Worm (Caenorhabditis elegans) whole organism, L1 larva: Measurements from ENCODE around the gene prx-19.

Experiments
- C04F5.9 ChIP-seq: sonication (generic microtip); optimal IDR thresholded peaks from 2 replicates; lab custom pipeline; 2016; ENCODE audit warnings: missing genetic modification characterization, missing compliant biosample characterization
- C16A3.4 ChIP-seq: fragments of 150-350 bp; optimal IDR thresholded peaks from 2 replicates; lab custom pipeline; 2014; ENCODE audit warnings: missing biosample characterization, missing genetic modification characterization
- C34B4.2 ChIP-seq: sonication (generic microtip); optimal IDR thresholded peaks from 2 replicates; lab custom pipeline; 2017; ENCODE audit warnings: mild to moderate bottlenecking, missing genetic modification characterization, missing compliant biosample characterization
- F16B12.6 ChIP-seq: fragments of 150-350 bp; optimal IDR thresholded peaks from 2 replicates; lab custom pipeline; 2014; ENCODE audit warnings: missing biosample characterization, missing genetic modification characterization
- Y116A8C.19 ChIP-seq: sonication (generic microtip); optimal IDR thresholded peaks from 2 replicates; lab custom pipeline; 2016; ENCODE audit warnings: missing compliant biosample characterization, missing genetic modification characterization, borderline replicate concordance
- blmp-1 ChIP-seq: fragments of 150-350 bp; optimal IDR thresholded peaks from 2 replicates; lab custom pipeline; 2014; ENCODE audit warnings: missing biosample characterization, missing genetic modification characterization
- ceh-63 ChIP-seq: fragments of 200-800 bp; sonication (Bioruptor generic); optimal IDR thresholded peaks from 2 replicates; lab custom pipeline; 2018; ENCODE audit warnings: mild to moderate bottlenecking, missing genetic modification characterization, missing compliant biosample characterization
- ceh-8 ChIP-seq: fragments of 200-800 bp; sonication (Bioruptor generic); optimal IDR thresholded peaks from 2 replicates; lab custom pipeline; 2018; ENCODE audit warnings: mild to moderate bottlenecking, missing genetic modification characterization, moderate library complexity, missing compliant biosample characterization
- ceh-82 ChIP-seq, 3 experiments: fragments of 150-350 bp in 1 of 3; sonication (generic microtip) in 2 of 3; optimal IDR thresholded peaks; 2 replicates each; lab custom pipeline; 2014 to 2017; ENCODE audit warnings: missing biosample characterization in 3 of 3, missing genetic modification characterization in 3 of 3
- ces-1 ChIP-seq: fragments of 150-350 bp; optimal IDR thresholded peaks from 2 replicates; lab custom pipeline; 2014; ENCODE audit warnings: missing biosample characterization, missing genetic modification reagents, missing genetic modification characterization
- dpl-1 ChIP-seq, 3 experiments: fragments of 150-350 bp in 2 of 3; sonication (generic microtip) in 1 of 3; optimal IDR thresholded peaks; 2 replicates each; lab custom pipeline; 2014 to 2017; ENCODE audit warnings: missing biosample characterization in 3 of 3, missing genetic modification characterization in 3 of 3, missing genetic modification reagents in 3 of 3
- dsc-1 ChIP-seq: sonication (generic microtip); optimal IDR thresholded peaks from 2 replicates; lab custom pipeline; 2016; ENCODE audit warnings: mild to moderate bottlenecking, missing genetic modification characterization, missing compliant biosample characterization
- efl-3 ChIP-seq: fragments of 200-800 bp; sonication (Bioruptor generic); optimal IDR thresholded peaks from 2 replicates; lab custom pipeline; 2018; ENCODE audit warnings: mild to moderate bottlenecking, missing genetic modification characterization, missing compliant biosample characterization
- egl-27 ChIP-seq, 2 experiments: fragments of 150-350 bp in 1 of 2; sonication (generic microtip); optimal IDR thresholded peaks; 3 replicates each; lab custom pipeline; 2017 to 2018; ENCODE audit warnings: missing biosample characterization in 2 of 2, missing genetic modification characterization in 2 of 2, missing genetic modification reagents in 2 of 2
- elt-2 ChIP-seq: sonication (generic microtip); optimal IDR thresholded peaks from 2 replicates; lab custom pipeline; 2016; ENCODE audit warnings: missing genetic modification characterization, mild to moderate bottlenecking, inconsistent platforms, missing compliant biosample characterization, missing genetic modification reagents
- elt-3 ChIP-seq, 6 experiments: fragments of 150-350 bp in 1 of 6; sonication (generic microtip); optimal IDR thresholded peaks; 2 replicates each; lab custom pipeline; 2017 to 2018; ENCODE audit warnings: missing biosample characterization in 6 of 6, missing genetic modification characterization in 6 of 6, inconsistent platforms in 1 of 6
- fkh-10 ChIP-seq: sonication (generic microtip); optimal IDR thresholded peaks from 2 replicates; lab custom pipeline; 2017; ENCODE audit warnings: missing biosample characterization, missing genetic modification reagents, missing genetic modification characterization
- fkh-8 ChIP-seq: sonication (generic microtip); optimal IDR thresholded peaks from 2 replicates; lab custom pipeline; 2016; ENCODE audit warnings: mild to moderate bottlenecking, missing genetic modification characterization, missing compliant biosample characterization
- fos-1 ChIP-seq: fragments of 150-350 bp; optimal IDR thresholded peaks from 2 replicates; lab custom pipeline; 2014; ENCODE audit warnings: missing biosample characterization, missing genetic modification characterization
- grh-1 ChIP-seq: fragments of 200-800 bp; sonication (Bioruptor generic); IDR thresholded peaks from 2 replicates; pipeline ENCODE4 v1.3.6; 2022; ENCODE audit warnings: missing genetic modification reagents, missing genetic modification characterization, missing compliant biosample characterization
- hlh-17 ChIP-seq: fragments of 200-800 bp; sonication (Bioruptor generic); optimal IDR thresholded peaks from 2 replicates; lab custom pipeline; 2018; ENCODE audit warnings: missing genetic modification characterization, mild to moderate bottlenecking, missing compliant biosample characterization, moderate library complexity, borderline replicate concordance
- isw-1 ChIP-seq: fragments of 200-800 bp; sonication (Bioruptor generic); IDR thresholded peaks from 2 replicates; pipeline ENCODE4 v1.3.6; 2022; ENCODE audit warnings: missing genetic modification characterization, missing compliant biosample characterization
- jun-1 ChIP-seq: fragments of 150-350 bp; optimal IDR thresholded peaks from 2 replicates; lab custom pipeline; 2014; ENCODE audit warnings: missing biosample characterization, missing genetic modification reagents, missing genetic modification characterization
- lin-13 ChIP-seq: fragments of 150-350 bp; optimal IDR thresholded peaks from 2 replicates; lab custom pipeline; 2014; ENCODE audit warnings: missing biosample characterization, missing genetic modification reagents, missing genetic modification characterization
- lin-14 ChIP-seq: fragments of 200-800 bp; sonication (Bioruptor generic); optimal IDR thresholded peaks from 2 replicates; lab custom pipeline; 2018; ENCODE audit warnings: mild to moderate bottlenecking, missing genetic modification characterization, moderate library complexity, missing compliant biosample characterization
- lin-15B ChIP-seq: fragments of 150-350 bp; sonication (generic microtip); optimal IDR thresholded peaks from 3 replicates; lab custom pipeline; 2014; ENCODE audit warnings: missing biosample characterization, missing genetic modification characterization
- lin-35 ChIP-seq, 2 experiments: fragments of 150-350 bp; optimal IDR thresholded peaks; 2 replicates each; lab custom pipeline; 2014; ENCODE audit warnings: missing biosample characterization in 2 of 2, missing genetic modification characterization in 2 of 2, missing genetic modification reagents in 2 of 2
- lin-39 ChIP-seq: fragments of 150-350 bp; optimal IDR thresholded peaks from 2 replicates; lab custom pipeline; 2014; ENCODE audit warnings: missing biosample characterization, missing genetic modification reagents, missing genetic modification characterization
- lsy-2 ChIP-seq, 2 experiments: fragments of 150-350 bp; optimal IDR thresholded peaks; 2 replicates each; lab custom pipeline; 2014; ENCODE audit warnings: missing biosample characterization in 2 of 2, missing genetic modification characterization in 2 of 2
- mab-9 ChIP-seq: fragments of 200-800 bp; sonication (Bioruptor generic); IDR thresholded peaks from 2 replicates; pipeline ENCODE4 v1.3.6; 2022; ENCODE audit warnings: missing genetic modification reagents, missing genetic modification characterization, missing compliant biosample characterization
- mdl-1 ChIP-seq, 2 experiments: fragments of 150-350 bp; optimal IDR thresholded peaks; 2 replicates each; lab custom pipeline; 2014 to 2017; ENCODE audit warnings: missing biosample characterization in 2 of 2, missing genetic modification characterization in 2 of 2, inconsistent platforms in 1 of 2
- mep-1 ChIP-seq: fragments of 150-350 bp; optimal IDR thresholded peaks from 2 replicates; lab custom pipeline; 2014; ENCODE audit warnings: missing biosample characterization, missing genetic modification characterization
- nhr-11 ChIP-seq: fragments of 150-350 bp; optimal IDR thresholded peaks from 2 replicates; lab custom pipeline; 2014; ENCODE audit warnings: missing biosample characterization, missing genetic modification characterization
- nhr-12 ChIP-seq: sonication (generic microtip); optimal IDR thresholded peaks from 2 replicates; lab custom pipeline; 2017; ENCODE audit warnings: missing biosample characterization, missing genetic modification characterization
- nhr-28 ChIP-seq: fragments of 150-350 bp; optimal IDR thresholded peaks from 2 replicates; lab custom pipeline; 2014; ENCODE audit warnings: missing biosample characterization, missing genetic modification characterization
- nhr-47 ChIP-seq: sonication (generic microtip); optimal IDR thresholded peaks from 2 replicates; lab custom pipeline; 2016; ENCODE audit warnings: mild to moderate bottlenecking, missing genetic modification characterization, moderate library complexity, missing compliant biosample characterization
- nhr-71 ChIP-seq: sonication (generic microtip); optimal IDR thresholded peaks from 2 replicates; lab custom pipeline; 2016; ENCODE audit warnings: mild to moderate bottlenecking, missing genetic modification characterization, moderate library complexity, missing compliant biosample characterization
- nhr-76 ChIP-seq: sonication (generic microtip); optimal IDR thresholded peaks from 2 replicates; lab custom pipeline; 2017; ENCODE audit warnings: missing biosample characterization, missing genetic modification characterization
- nhr-77 ChIP-seq: fragments of 150-350 bp; optimal IDR thresholded peaks from 2 replicates; lab custom pipeline; 2014; ENCODE audit warnings: missing biosample characterization, missing genetic modification characterization
- nhr-84 ChIP-seq: sonication (generic microtip); optimal IDR thresholded peaks from 2 replicates; lab custom pipeline; 2017; ENCODE audit warnings: missing biosample characterization, missing genetic modification characterization
- nhr-85 ChIP-seq: sonication (generic microtip); peaks from one replicate; lab custom pipeline; 2016; ENCODE audit warnings: missing genetic modification characterization, inconsistent platforms, missing compliant biosample characterization
- nhr-90 ChIP-seq: sonication (generic microtip); optimal IDR thresholded peaks from 2 replicates; lab custom pipeline; 2016; ENCODE audit warnings: mild to moderate bottlenecking, missing genetic modification characterization, missing compliant biosample characterization; ENCODE audit not compliant: poor library complexity
- pax-3 ChIP-seq: fragments of 200-800 bp; sonication (Bioruptor generic); optimal IDR thresholded peaks from 2 replicates; lab custom pipeline; 2018; ENCODE audit warnings: mild to moderate bottlenecking, missing genetic modification characterization, moderate library complexity, missing compliant biosample characterization
- rnt-1 ChIP-seq: sonication (generic microtip); optimal IDR thresholded peaks from 2 replicates; lab custom pipeline; 2016; ENCODE audit warnings: mild to moderate bottlenecking, missing genetic modification characterization, moderate library complexity, missing compliant biosample characterization
- skn-1 ChIP-seq: fragments of 150-350 bp; optimal IDR thresholded peaks from 2 replicates; lab custom pipeline; 2014; ENCODE audit warnings: missing biosample characterization, missing genetic modification characterization
- snu-23 ChIP-seq: sonication (generic microtip); optimal IDR thresholded peaks from 2 replicates; lab custom pipeline; 2016; ENCODE audit warnings: missing genetic modification characterization, missing compliant biosample characterization
- sox-4 ChIP-seq: sonication (generic microtip); optimal IDR thresholded peaks from 2 replicates; lab custom pipeline; 2016; ENCODE audit warnings: missing genetic modification characterization, missing compliant biosample characterization
- sptf-1 ChIP-seq: fragments of 150-350 bp; optimal IDR thresholded peaks from 2 replicates; lab custom pipeline; 2014; ENCODE audit warnings: missing biosample characterization, missing genetic modification characterization
- tbx-2 ChIP-seq: sonication (generic microtip); optimal IDR thresholded peaks from 2 replicates; lab custom pipeline; 2016; ENCODE audit warnings: missing genetic modification characterization, missing compliant biosample characterization
- unc-130 ChIP-seq: fragments of 150-350 bp; optimal IDR thresholded peaks from 2 replicates; lab custom pipeline; 2017; ENCODE audit warnings: missing biosample characterization, missing genetic modification characterization, inconsistent platforms
- unc-86 ChIP-seq: sonication (generic microtip); optimal IDR thresholded peaks from 2 replicates; lab custom pipeline; 2016; ENCODE audit warnings: missing genetic modification characterization, missing compliant biosample characterization
- ztf-11 ChIP-seq, 2 experiments: sonication (generic microtip); optimal IDR thresholded peaks; 2 replicates each; lab custom pipeline; 2016 to 2017; ENCODE audit warnings: missing genetic modification characterization in 2 of 2, missing biosample characterization in 1 of 2, missing compliant biosample characterization in 1 of 2

prx-19 gene

DNA sequence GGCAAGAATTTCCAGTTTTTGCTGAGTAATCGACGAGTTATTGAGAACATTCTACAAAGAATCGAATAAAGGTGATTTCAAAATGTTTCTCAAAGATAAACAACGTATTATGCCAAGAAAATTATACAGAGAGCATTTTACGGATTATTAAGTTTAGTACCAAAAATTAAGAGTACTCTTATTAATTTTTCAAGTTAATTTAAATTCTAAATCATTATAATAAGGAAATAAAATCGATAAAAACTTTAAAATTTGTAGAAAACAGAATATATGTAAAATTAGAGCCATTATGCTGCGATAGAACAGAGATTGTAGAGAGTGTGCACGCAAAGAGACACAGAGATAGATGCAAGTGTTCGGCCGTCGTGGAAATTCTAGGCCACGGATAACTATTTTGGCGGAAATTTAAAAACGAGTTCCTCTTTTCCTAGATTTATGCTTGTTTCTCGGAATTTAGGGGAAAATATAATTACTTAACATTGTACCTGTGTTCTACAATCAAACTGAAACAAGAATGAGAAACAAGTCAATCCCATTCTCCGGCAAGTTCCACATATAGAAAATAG is 41.5 kb upstream of the prx-19 start, which contains the start of gene F44E2.9:
Gene F44E2.9 (minus strand): TSS at position 51 of the 566 bp plus-strand sequence.
- TF ChIP-seq lin-15B (tag; lab: Kevin White, UChicago) = peak; percentile 33
- peak in 1 of 2 experiments; percentile 78 for TF ChIP-seq ztf-11 (tag; optimal IDR thresholded peaks at IDR 0.05; lab: Kevin White, UChicago)
- TF ChIP-seq efl-3 (GFP tag; lab: Kevin White, UChicago) = no peak
- TF ChIP-seq sox-4 (tag; lab: Kevin White, UChicago) = no peak
- TF ChIP-seq egl-27 (tag; optimal IDR thresholded peaks at IDR 0.05; lab: Kevin White, UChicago) = no peak
- TF ChIP-seq nhr-28 (tag; lab: Kevin White, UChicago) = no peak
- no peak for TF ChIP-seq fos-1 (tag; lab: Kevin White, UChicago)
- peak; percentile 76 to 86 for TF ChIP-seq lsy-2 (tag; optimal IDR thresholded peaks at IDR 0.05; lab: Kevin White, UChicago)
- TF ChIP-seq skn-1 (tag; lab: Kevin White, UChicago) = peak; percentile 81
- TF ChIP-seq jun-1 (tag; lab: Kevin White, UChicago) = no peak
- no peak for TF ChIP-seq grh-1 (GFP tag; lab: Robert Waterston, UW)
- TF ChIP-seq tbx-2 (tag; lab: Kevin White, UChicago) = peak; percentile 77
- TF ChIP-seq elt-3 (tag; optimal IDR thresholded peaks at IDR 0.05; lab: Kevin White, UChicago) = peak in 1 of 6 experiments; percentile 58
- peak; percentile 2 for TF ChIP-seq Y116A8C.19 (tag; lab: Kevin White, UChicago)
- TF ChIP-seq lin-39 (tag; lab: Kevin White, UChicago) = no peak
- TF ChIP-seq nhr-76 (tag; lab: Kevin White, UChicago) = no peak
- no peak for TF ChIP-seq nhr-84 (tag; lab: Kevin White, UChicago)
- peak; percentile 26 for TF ChIP-seq ceh-8 (GFP tag; lab: Kevin White, UChicago)
- TF ChIP-seq nhr-85 (tag; lab: Kevin White, UChicago) = peak; percentile 81
- TF ChIP-seq C34B4.2 (tag; lab: Kevin White, UChicago) = no peak
- peak; percentile 26 for TF ChIP-seq lin-13 (GFP tag; lab: Kevin White, UChicago)
- no peak for TF ChIP-seq nhr-11 (tag; lab: Kevin White, UChicago)
- no peak for TF ChIP-seq dsc-1 (tag; lab: Kevin White, UChicago)
- TF ChIP-seq C04F5.9 (tag; lab: Kevin White, UChicago) = peak; percentile 69
- no peak for TF ChIP-seq sptf-1 (tag; lab: Kevin White, UChicago)
- TF ChIP-seq elt-2 (tag; lab: Kevin White, UChicago) = peak; percentile 16
- TF ChIP-seq rnt-1 (tag; lab: Kevin White, UChicago) = peak; percentile 96
- TF ChIP-seq hlh-17 (GFP tag; lab: Kevin White, UChicago) = no peak
- TF ChIP-seq ceh-82 (tag; optimal IDR thresholded peaks at IDR 0.05; lab: Kevin White, UChicago) = peak; percentile 13 to 75 (median 43)
- TF ChIP-seq mab-9 = no peak
- peak; percentile 39 for TF ChIP-seq C16A3.4 (tag; lab: Kevin White, UChicago)
- TF ChIP-seq mdl-1 (tag; optimal IDR thresholded peaks at IDR 0.05; lab: Kevin White, UChicago) = peak in 1 of 2 experiments; percentile 20
- TF ChIP-seq fkh-10 (GFP tag; lab: Kevin White, UChicago) = peak; percentile 7
- TF ChIP-seq nhr-12 (tag; lab: Kevin White, UChicago) = no peak
- peak; percentile 69 for TF ChIP-seq pax-3
- peak; percentile 16 for TF ChIP-seq blmp-1 (tag; lab: Kevin White, UChicago)
- TF ChIP-seq ceh-63 = no peak
- TF ChIP-seq snu-23 (GFP tag; lab: Kevin White, UChicago) = peak; percentile 73
- no peak for TF ChIP-seq nhr-77 (tag; lab: Kevin White, UChicago)
- TF ChIP-seq unc-130 (tag; lab: Kevin White, UChicago) = peak; percentile 51
- peak; percentile 80 for TF ChIP-seq nhr-71 (tag; lab: Kevin White, UChicago)
- TF ChIP-seq F16B12.6 (tag; lab: Kevin White, UChicago) = peak; percentile 50
- TF ChIP-seq nhr-90 (tag; lab: Kevin White, UChicago) = peak; percentile 79
- TF ChIP-seq ces-1 (GFP tag; lab: Kevin White, UChicago) = no peak
- peak; percentile 67 for TF ChIP-seq isw-1 (GFP tag; lab: Robert Waterston, UW)
- peak; percentile 96 for TF ChIP-seq lin-35 (GFP tag; optimal IDR thresholded peaks at IDR 0.05; lab: Kevin White, UChicago)
- peak; percentile 59 for TF ChIP-seq unc-86 (tag; lab: Kevin White, UChicago)
- peak; percentile 91 for TF ChIP-seq lin-14 (GFP tag; lab: Kevin White, UChicago)
- peak; percentile 89 to 95 (median 93) for TF ChIP-seq dpl-1 (GFP tag; optimal IDR thresholded peaks at IDR 0.05; lab: Kevin White, UChicago)
- no peak for TF ChIP-seq nhr-47 (tag; lab: Kevin White, UChicago)
- peak; percentile 65 for TF ChIP-seq mep-1 (tag; lab: Kevin White, UChicago)
- peak; percentile 43 for TF ChIP-seq fkh-8 (tag; lab: Kevin White, UChicago)
